Worm (Caenorhabditis elegans) whole organism, dauer: Measurements from ENCODE around the gene chil-24.
"Not testable (repeated sequence)": the region's sequence is repeated elsewhere in the genome, so short reads cannot be mapped to it uniquely, and the experiment has no call there.

Experiments
- unc-62 ChIP-seq: sonication (generic microtip); optimal IDR thresholded peaks from 2 replicates; lab custom pipeline; 2017; ENCODE audit warnings: missing biosample characterization, missing genetic modification reagents, missing genetic modification characterization

Gene chil-24

ce11 chrII:3118907-3119382 lies 10.0 kb upstream of the chil-24 start, which contains the start of gene T10D4.6:
T10D4.6 (plus strand) TSS chrII:3119332.
- no peak for TF ChIP-seq unc-62

- TF ChIP-seq unc-62: no peak
Observed at ce11 chrII:3123206-3123605, 5.8 kb upstream of the chil-24 start, which contains the start of gene srh-71. srh-71 (plus strand) TSS chrII:3123506.

DNA sequence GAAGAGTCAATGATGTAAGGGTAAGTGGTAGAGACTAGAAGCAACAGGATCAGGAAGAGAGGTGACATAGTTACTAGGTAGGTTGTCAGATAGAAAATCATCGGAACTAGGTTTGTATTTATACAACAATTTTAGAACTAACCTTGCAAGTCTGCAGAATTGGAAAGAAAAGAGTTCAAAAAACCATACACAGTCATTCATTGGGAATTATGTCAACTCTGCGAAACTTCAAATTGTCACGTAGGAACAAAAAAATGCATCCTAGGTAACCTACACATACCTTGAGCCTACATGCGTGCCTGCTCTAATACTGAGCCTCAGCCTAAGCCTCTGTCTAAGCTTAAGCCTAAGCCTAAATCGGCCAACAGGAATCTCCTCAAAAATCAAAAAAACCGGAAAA lies 2.6 kb upstream of the chil-24 start, which contains the start of gene ins-19:
Gene ins-19 (minus strand): TSS at position 101 of the 400 bp plus-strand sequence.
- no peak for TF ChIP-seq unc-62

- TF ChIP-seq unc-62: not testable (repeated sequence)
Observed at ce11 chrII:3126741-3127140, 2.2 kb upstream of the chil-24 start, which contains the start of gene ins-31. ins-31 (plus strand) TSS chrII:3127041.

DNA sequence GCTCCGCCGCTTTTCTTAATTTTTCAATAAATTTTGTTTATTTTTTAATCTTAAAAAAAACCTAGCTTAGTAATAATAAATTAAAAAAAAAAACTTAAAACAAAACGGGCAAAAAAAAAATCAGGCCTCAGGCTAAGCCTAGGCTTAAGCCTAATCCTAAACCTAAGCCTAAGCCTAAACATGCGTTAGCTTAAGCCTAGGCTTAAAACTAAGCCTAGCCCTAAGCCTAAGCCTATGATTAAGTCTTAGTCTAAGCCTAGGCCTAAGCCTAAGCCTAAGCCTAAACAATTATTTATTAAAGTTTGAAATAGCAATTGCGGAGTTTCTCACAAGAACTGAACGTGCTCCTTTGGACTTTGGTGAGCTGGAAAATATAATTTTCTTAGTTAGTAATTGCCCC lies 6.3 kb downstream of the chil-24 start:
- TF ChIP-seq unc-62: no peak

DNA sequence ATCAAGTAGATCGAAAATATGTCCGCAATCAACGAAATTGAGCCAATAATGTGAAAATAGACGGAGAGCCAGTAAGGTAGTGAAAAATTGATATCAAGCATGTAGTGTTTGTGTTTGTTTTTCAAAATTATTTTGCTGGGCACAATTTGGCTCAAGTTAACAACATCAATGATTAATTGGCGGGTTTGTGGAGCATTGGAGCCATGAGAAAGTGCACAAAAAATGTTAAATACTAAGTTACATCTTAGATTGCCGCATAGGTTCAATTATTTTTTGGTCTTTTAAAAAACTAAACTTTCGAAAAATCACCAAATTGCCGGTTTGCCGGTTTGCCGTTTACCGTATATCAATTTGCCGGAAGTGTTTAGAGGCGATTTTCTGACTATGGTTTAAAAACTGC lies 8.8 kb downstream of the chil-24 start, which contains the start of gene sri-54:
Gene sri-54 (minus strand): TSS at position 101 of the 400 bp plus-strand sequence.
- TF ChIP-seq unc-62: no peak

DNA sequence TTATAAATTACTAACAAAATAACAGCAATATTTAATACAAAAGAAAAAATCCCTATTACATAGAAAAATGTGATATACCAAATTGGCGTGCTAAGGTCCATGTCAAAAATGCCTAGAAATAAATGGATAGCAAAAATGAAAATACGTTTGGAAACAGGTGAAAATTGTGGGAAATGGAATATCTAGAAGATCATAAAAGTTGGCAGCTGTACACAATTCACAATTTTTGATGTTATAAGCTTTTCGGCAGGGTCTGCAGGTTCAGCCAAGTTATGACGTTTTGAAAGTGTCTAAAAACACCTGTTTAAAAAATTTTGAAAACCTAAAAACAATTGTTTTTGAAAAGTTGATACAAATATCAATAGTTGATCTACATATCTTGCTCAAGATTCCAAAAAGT lies 13.9 kb downstream of the chil-24 start, which contains the start of gene sri-42:
Gene sri-42 (minus strand): TSS at position 101 of the 400 bp plus-strand sequence.
- TF ChIP-seq unc-62: not testable (repeated sequence)

- TF ChIP-seq unc-62: not testable (repeated sequence)
Observed at ce11 chrII:3144552-3144951, 15.6 kb downstream of the chil-24 start, which contains the start of gene sri-43. sri-43 (minus strand) TSS chrII:3144652.

- TF ChIP-seq unc-62: no peak
Observed at ce11 chrII:3145842-3146241, 16.9 kb downstream of the chil-24 start, which contains the start of gene T10D4.15. T10D4.15 (plus strand) TSS chrII:3146142.

DNA sequence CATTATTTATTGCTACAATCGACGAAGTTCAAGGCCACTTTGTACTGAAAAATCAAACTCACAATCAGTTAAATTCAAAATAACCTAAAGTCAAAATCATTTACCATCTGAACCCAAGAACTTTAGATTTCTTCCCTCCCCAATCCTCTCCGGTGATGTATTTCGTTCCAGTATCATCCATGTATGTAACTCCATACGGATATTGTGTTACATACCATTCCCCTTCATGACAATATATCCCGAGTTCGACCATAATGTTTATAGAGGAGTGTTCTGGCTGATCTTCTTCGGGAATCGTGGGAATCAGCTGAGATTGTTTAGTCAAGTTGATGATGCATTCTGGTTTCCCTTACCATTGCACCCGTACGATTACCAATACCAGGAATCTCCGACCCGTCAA lies 19.4 kb downstream of the chil-24 start:
- no peak for TF ChIP-seq unc-62

DNA sequence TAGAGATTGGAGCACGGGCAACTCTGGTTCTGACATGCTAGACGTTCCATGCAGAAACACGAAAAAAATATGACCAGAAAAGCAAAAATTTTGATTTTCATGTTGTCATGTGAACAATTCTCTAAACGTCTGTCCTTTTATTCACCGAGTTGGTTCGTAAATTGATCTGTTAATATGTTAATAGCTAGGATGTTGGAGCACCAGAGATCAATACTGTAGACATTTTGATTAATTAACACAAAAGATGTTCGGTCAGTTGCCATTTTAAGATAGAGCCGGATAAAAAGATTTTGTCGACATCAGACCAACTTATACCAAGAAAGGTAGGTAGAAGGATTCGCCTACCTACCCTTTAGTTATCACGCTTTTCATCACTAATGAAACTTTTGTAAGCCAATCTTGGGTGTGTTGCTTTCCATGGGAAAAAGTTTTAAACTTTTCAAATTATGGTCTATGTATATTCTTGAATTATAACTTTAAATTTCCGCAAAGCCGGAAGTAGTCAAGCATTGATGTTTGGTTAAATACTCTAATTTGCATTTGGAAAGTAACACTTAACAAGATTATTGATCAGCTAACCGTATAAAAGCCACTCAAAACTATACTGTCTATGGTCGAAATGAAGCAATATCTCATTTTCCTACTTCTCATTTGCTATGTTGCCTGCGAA lies 20.7 kb downstream of the chil-24 start, which contains the start of the genes T10D4.11 and T10D4.1:
Gene T10D4.11 (minus strand): TSS at position 101 of the 670 bp plus-strand sequence.
Gene T10D4.1 (plus strand): TSS at position 620 of the 670 bp plus-strand sequence.
- no peak for TF ChIP-seq unc-62

DNA sequence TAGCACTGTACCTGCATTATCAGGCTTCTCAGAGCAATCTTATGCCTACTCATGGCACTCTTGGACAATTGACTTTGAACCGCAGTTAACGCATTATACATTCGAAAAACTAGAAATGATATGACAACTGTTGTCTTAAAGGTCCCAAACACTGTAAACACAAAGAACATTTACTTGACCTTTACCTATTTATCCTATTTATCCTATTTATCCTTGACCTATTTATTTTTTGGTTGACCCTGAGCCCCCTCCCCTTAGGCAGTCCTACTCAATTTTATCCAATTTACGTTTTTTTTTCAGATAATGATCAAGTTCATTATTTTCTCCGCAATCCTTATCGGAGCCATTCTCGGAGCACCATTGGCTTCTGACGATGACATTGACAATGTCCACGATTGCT lies 22.7 kb downstream of the chil-24 start, which contains the start of the genes T10D4.14 and T10D4.19:
Gene T10D4.14 (minus strand): TSS at position 101 of the 400 bp plus-strand sequence.
Gene T10D4.19 (plus strand): TSS at position 304 of the 400 bp plus-strand sequence.
- no peak for TF ChIP-seq unc-62

ce11 chrII:3154383-3154782 lies 25.4 kb downstream of the chil-24 start, which contains the start of gene sri-32:
sri-32 (minus strand) TSS chrII:3154483.
- no peak for TF ChIP-seq unc-62

DNA sequence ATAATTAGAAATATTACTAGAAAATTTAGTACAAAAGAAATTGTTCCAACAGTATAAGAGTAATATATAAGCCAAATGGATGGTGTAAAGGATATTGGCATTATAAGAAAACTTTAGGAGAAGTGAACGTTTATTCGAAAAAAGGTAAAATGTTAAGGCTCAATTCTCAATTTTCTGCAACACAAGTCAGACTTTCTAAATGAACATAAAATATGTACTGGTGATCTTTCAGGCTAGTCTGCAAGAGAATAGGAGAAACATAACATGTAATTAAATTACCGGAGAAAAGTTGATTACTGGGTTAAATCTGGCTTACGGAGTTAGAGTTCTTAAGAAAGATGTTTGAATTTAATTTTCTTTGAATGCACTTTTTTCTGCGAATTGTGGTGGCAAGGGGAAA lies 27.8 kb downstream of the chil-24 start, which contains the start of gene sri-33:
Gene sri-33 (minus strand): TSS at position 101 of the 400 bp plus-strand sequence.
- TF ChIP-seq unc-62: no peak

ce11 chrII:3158985-3159384 lies 30.0 kb downstream of the chil-24 start, which contains the start of gene sri-34:
sri-34 (minus strand) TSS chrII:3159085.
- no peak for TF ChIP-seq unc-62

ce11 chrII:3170089-3170488 lies 41.1 kb downstream of the chil-24 start, which contains the start of gene fbxc-55:
fbxc-55 (minus strand) TSS chrII:3170189.
- no peak for TF ChIP-seq unc-62

- TF ChIP-seq unc-62: no peak
Observed at ce11 chrII:3172176-3172575, 43.2 kb downstream of the chil-24 start, which contains the start of gene Y27F2A.10. Y27F2A.10 (minus strand) TSS chrII:3172276.
